Fruit fly (Drosophila melanogaster): Measurements from ENCODE around the gene CG12947.

CG12947 gene

dm6 chr3R:9816879-9817278, 37.0 kb downstream of the CG12947 start, which contains the start of gene CG16904:
Gene CG16904, minus strand, starts transcription at chr3R:9816979.
- no peak for TF ChIP-seq CG1620 (GFP tag; optimal IDR thresholded peaks at IDR 0.05)
- TF ChIP-seq tj (GFP tag; optimal IDR thresholded peaks at IDR 0.05), result no peak
- TF ChIP-seq ovo (GFP tag; optimal IDR thresholded peaks at IDR 0.05), result no peak
- no peak for TF ChIP-seq cic (GFP tag; optimal IDR thresholded peaks at IDR 0.05)
- no peak for TF ChIP-seq CG33017 (tag; optimal IDR thresholded peaks at IDR 0.05)
- TF ChIP-seq Hr96 (GFP tag; optimal IDR thresholded peaks at IDR 0.05), result no peak

dm6 chr3R:9818295-9818694, 38.4 kb downstream of the CG12947 start, which contains the start of gene CG9459:
Gene CG9459, minus strand, starts transcription at chr3R:9818395.
- TF ChIP-seq CG7101 (tag; optimal IDR thresholded peaks at IDR 0.05) (no peak), toe (GFP tag; optimal IDR thresholded peaks at IDR 0.05) (no peak), CG33017 (tag; optimal IDR thresholded peaks at IDR 0.05) (no peak), CG12768 (GFP tag; optimal IDR thresholded peaks at IDR 0.05) (no peak), CG14711 (tag; optimal IDR thresholded peaks at IDR 0.05) (no peak), tj (GFP tag; optimal IDR thresholded peaks at IDR 0.05) (no peak), Clk (GFP tag; optimal IDR thresholded peaks at IDR 0.05) (no peak), bab1 (GFP tag; optimal IDR thresholded peaks at IDR 0.05) (no peak), CG1620 (GFP tag; optimal IDR thresholded peaks at IDR 0.05) (no peak), pad (GFP tag; optimal IDR thresholded peaks at IDR 0.05) (no peak), CG5204 (GFP tag; optimal IDR thresholded peaks at IDR 0.05) (no peak), Mnt (GFP tag; optimal IDR thresholded peaks at IDR 0.05) (no peak), Hr96 (GFP tag; optimal IDR thresholded peaks at IDR 0.05) (no peak), cnc (optimal IDR thresholded peaks at IDR 0.05) (no peak), cic (GFP tag; optimal IDR thresholded peaks at IDR 0.05) (no peak), CG7045 (GFP tag; optimal IDR thresholded peaks at IDR 0.05) (no peak), CG11617 (GFP tag; optimal IDR thresholded peaks at IDR 0.05) (no peak), kay (GFP tag; ENCODE audit: borderline replicate concordance) (no peak)

dm6 chr3R:9819777-9820176, 39.9 kb downstream of the CG12947 start, which contains the start of gene CG9458:
Gene CG9458, minus strand, starts transcription at chr3R:9819877.
- TF ChIP-seq CG11617 (GFP tag; optimal IDR thresholded peaks at IDR 0.05) (no peak), Crg-1 (GFP tag; optimal IDR thresholded peaks at IDR 0.05) (no peak), Hr96 (GFP tag; optimal IDR thresholded peaks at IDR 0.05) (no peak), bab1 (GFP tag; optimal IDR thresholded peaks at IDR 0.05) (no peak)

dm6 chr3R:9821091-9821490, 41.2 kb downstream of the CG12947 start, which contains the start of gene CG42857:
Gene CG42857, minus strand, starts transcription at chr3R:9821191.
- TF ChIP-seq CG14711 (tag; optimal IDR thresholded peaks at IDR 0.05) (no peak), CG7045 (GFP tag; optimal IDR thresholded peaks at IDR 0.05) (no peak), Clk (GFP tag; optimal IDR thresholded peaks at IDR 0.05) (no peak), Mnt (GFP tag; optimal IDR thresholded peaks at IDR 0.05) (no peak), toe (GFP tag; optimal IDR thresholded peaks at IDR 0.05) (no peak), ovo (GFP tag; optimal IDR thresholded peaks at IDR 0.05) (no peak), CG11617 (GFP tag; optimal IDR thresholded peaks at IDR 0.05) (no peak), CG33017 (tag; optimal IDR thresholded peaks at IDR 0.05) (no peak), cnc (optimal IDR thresholded peaks at IDR 0.05) (no peak), CG7101 (tag; optimal IDR thresholded peaks at IDR 0.05) (no peak), CG5204 (GFP tag; optimal IDR thresholded peaks at IDR 0.05) (no peak)

- TF ChIP-seq CG11617 (GFP tag; optimal IDR thresholded peaks at IDR 0.05), result no peak
- no peak for TF ChIP-seq CG33017 (tag; optimal IDR thresholded peaks at IDR 0.05)
- TF ChIP-seq kay (GFP tag; ENCODE audit: borderline replicate concordance), result no peak
- no peak for TF ChIP-seq CG14711 (tag; optimal IDR thresholded peaks at IDR 0.05)
- TF ChIP-seq cnc (optimal IDR thresholded peaks at IDR 0.05), result no peak
- no peak for TF ChIP-seq ovo (GFP tag; optimal IDR thresholded peaks at IDR 0.05)
- TF ChIP-seq Hr96 (GFP tag; optimal IDR thresholded peaks at IDR 0.05), result no peak
Measured at dm6 chr3R:9823723-9824122, 43.9 kb downstream of the CG12947 start, which contains the start of gene CG34302. Gene CG34302, minus strand, starts transcription at chr3R:9823823.

Data from whole organism, adult.